Worm (Caenorhabditis elegans) whole organism, midembryonic: ENCODE results near the gene F41G3.10.
A peak's percentile ranks its signal among the peaks of the same experiment; 100 is the strongest.

Experiments used
- T22C8.4 ChIP-seq: fragments of 200-800 bp; sonication (Bioruptor generic); IDR thresholded peaks from 2 replicates; pipeline ENCODE4 v1.3.6; 2022; ENCODE audit warnings: missing genetic modification characterization, missing compliant biosample characterization
- cog-1 ChIP-seq: sonication (generic microtip); optimal IDR thresholded peaks from 2 replicates; lab custom pipeline; 2016; ENCODE audit warnings: missing genetic modification characterization, missing compliant biosample characterization
- flt-1 ChIP-seq: fragments of 200-800 bp; sonication (Bioruptor generic); IDR thresholded peaks from 2 replicates; pipeline ENCODE4 v1.3.6; 2022; ENCODE audit warnings: missing genetic modification characterization, missing compliant biosample characterization
- klf-2 ChIP-seq: fragments of 200-800 bp; sonication (Bioruptor generic); conservative IDR thresholded peaks from 2 replicates; pipeline ENCODE4 v1.3.6; 2022; ENCODE audit warnings: missing genetic modification reagents, missing genetic modification characterization, missing compliant biosample characterization
- med-1 ChIP-seq: sonication (generic microtip); optimal IDR thresholded peaks from 2 replicates; lab custom pipeline; 2017; ENCODE audit warnings: missing genetic modification characterization, mild to moderate bottlenecking, missing compliant biosample characterization, antibody characterized with exemption, missing genetic modification reagents; ENCODE audit not compliant: insufficient read depth
- ref-1 ChIP-seq: fragments of 200-800 bp; sonication (Bioruptor generic); conservative IDR thresholded peaks from 2 replicates; pipeline ENCODE4 v1.3.6; 2022; ENCODE audit warnings: missing genetic modification reagents, missing genetic modification characterization, missing compliant biosample characterization
- tab-1 ChIP-seq: fragments of 200-800 bp; sonication (Bioruptor generic); IDR thresholded peaks from 2 replicates; pipeline ENCODE4 v1.3.6; 2022; ENCODE audit warnings: missing genetic modification characterization, missing compliant biosample characterization
- ztf-23 ChIP-seq: fragments of 200-800 bp; sonication (Bioruptor generic); IDR thresholded peaks from 2 replicates; pipeline ENCODE4 v1.3.6; 2022; ENCODE audit warnings: missing genetic modification reagents, missing genetic modification characterization, missing compliant biosample characterization
- ztf-29 ChIP-seq: fragments of 200-800 bp; sonication (Bioruptor generic); IDR thresholded peaks from 2 replicates; pipeline ENCODE4 v1.3.6; 2022; ENCODE audit warnings: missing genetic modification reagents, missing genetic modification characterization, missing compliant biosample characterization

The F41G3.10 gene

DNA sequence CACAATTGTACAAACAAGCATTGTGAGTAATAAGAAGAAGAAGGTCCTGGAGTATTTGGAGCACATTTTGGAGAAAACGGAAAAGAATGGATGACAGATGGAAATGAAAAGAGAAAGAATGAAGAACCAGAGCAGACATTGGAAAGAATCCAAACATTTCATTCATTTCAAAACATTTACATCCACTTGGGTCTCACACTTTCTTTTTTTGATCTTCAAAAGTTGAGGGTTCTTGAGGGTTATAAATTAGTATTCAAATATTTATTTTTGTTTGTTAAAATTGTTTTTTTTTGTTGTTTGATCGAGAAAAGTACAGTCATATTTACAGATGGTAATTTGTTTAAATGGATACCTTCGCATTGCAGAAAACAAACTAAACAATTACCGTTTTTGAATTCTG, 15.6 kb downstream of the F41G3.10 start, which contains the start of gene T14B4.9:
T14B4.9 (minus strand) TSS at position 101 of the 400 bp plus-strand sequence.
- no peak for TF ChIP-seq klf-2 (GFP tag; lab: Robert Waterston, UW)
- TF ChIP-seq flt-1 (GFP tag; lab: Robert Waterston, UW): no peak

DNA sequence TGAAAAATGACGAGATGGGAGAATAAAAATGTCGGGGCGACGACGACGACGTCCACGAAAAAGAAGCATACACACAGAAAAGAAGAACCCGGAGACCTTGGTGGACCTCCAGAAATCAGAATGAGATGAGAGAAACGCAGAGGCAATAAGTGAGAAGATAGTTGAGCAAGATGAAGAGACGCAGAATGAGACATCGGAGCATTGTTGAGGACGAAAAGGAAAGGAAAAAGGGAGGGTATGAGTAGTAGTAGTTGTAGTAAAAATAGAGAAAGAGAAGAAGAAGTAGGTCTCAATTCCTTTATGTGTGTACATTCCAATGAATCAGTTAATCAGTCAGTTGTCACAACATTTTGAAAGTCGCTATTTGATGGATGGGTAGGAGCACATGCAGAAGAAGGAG, 20.0 kb downstream of the F41G3.10 start, which contains the start of gene T14B4.8:
T14B4.8 (minus strand) TSS at position 60 of the 400 bp plus-strand sequence.
- no peak for TF ChIP-seq tab-1 (GFP tag; lab: Robert Waterston, UW)
- TF ChIP-seq klf-2 (GFP tag; lab: Robert Waterston, UW): no peak
- no peak for TF ChIP-seq ref-1 (GFP tag; lab: Robert Waterston, UW)
- TF ChIP-seq flt-1 (GFP tag; lab: Robert Waterston, UW): no peak
- TF ChIP-seq ztf-29 (GFP tag; lab: Robert Waterston, UW): no peak
- TF ChIP-seq med-1 (GFP tag; lab: Kevin White, UChicago): no peak

DNA sequence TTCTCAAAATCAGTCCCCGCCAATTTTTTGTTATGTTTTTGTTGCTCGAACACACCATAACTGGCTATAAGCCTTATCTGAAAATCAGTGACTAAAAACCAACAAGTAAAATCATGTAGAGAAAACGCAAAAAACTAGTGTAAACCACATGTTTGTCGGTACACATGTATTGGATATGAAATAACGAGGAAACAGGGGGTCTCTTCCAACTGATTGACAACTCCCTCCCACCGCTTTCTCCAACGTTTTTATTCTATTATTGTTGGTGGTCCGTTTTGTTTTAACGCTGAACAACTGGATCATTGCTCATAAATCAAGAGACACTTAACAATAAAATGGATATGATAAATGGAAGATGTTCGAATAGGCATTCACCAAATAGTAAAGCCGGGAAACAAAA, 22.5 kb downstream of the F41G3.10 start:
- TF ChIP-seq tab-1 (GFP tag; lab: Robert Waterston, UW) (no peak), klf-2 (GFP tag; lab: Robert Waterston, UW) (no peak), med-1 (GFP tag; lab: Kevin White, UChicago) (no peak), ref-1 (GFP tag; lab: Robert Waterston, UW) (no peak), flt-1 (GFP tag; lab: Robert Waterston, UW) (no peak), cog-1 (tag; lab: Kevin White, UChicago) (no peak), T22C8.4 (GFP tag; lab: Robert Waterston, UW) (no peak), ztf-23 (GFP tag; lab: Robert Waterston, UW) (no peak), ztf-29 (GFP tag; lab: Robert Waterston, UW) (no peak)

DNA sequence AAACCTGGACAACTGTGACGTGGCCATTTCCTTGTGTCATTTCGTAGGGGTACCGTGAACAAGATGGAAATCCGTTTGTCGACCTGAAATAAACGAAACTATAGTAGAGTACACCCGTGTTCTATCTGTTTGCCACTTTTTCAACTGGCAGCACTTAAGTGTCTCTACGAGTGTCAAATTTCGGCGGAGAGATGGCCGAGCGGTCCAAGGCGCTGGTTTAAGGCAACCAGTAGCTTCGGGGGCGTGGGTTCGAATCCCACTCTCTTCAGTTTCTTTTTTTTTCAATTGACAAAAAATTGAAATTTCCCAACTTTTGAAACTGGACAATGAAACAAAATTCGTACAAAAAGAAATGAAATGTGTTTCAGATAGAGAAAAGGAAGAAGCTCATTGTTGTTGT, 27.7 kb downstream of the F41G3.10 start:
- peak; percentile 70; the same call in 1 of the 2 replicates for TF ChIP-seq tab-1 (GFP tag; lab: Robert Waterston, UW)
- TF ChIP-seq T22C8.4 (GFP tag; lab: Robert Waterston, UW): no peak
- TF ChIP-seq ztf-23 (GFP tag; lab: Robert Waterston, UW): peak; percentile 85
- TF ChIP-seq med-1 (GFP tag; lab: Kevin White, UChicago): peak; percentile 9
- 0 out of 2 replicates have a peak, but pooled peaks have one; percentile 45 for TF ChIP-seq ztf-29 (GFP tag; lab: Robert Waterston, UW)
- TF ChIP-seq klf-2 (GFP tag; lab: Robert Waterston, UW): no peak
- peak; percentile 65; the same call in 1 of the 2 replicates for TF ChIP-seq flt-1 (GFP tag; lab: Robert Waterston, UW)
- no peak for TF ChIP-seq ref-1 (GFP tag; lab: Robert Waterston, UW)
- TF ChIP-seq cog-1 (tag; lab: Kevin White, UChicago): no peak

DNA sequence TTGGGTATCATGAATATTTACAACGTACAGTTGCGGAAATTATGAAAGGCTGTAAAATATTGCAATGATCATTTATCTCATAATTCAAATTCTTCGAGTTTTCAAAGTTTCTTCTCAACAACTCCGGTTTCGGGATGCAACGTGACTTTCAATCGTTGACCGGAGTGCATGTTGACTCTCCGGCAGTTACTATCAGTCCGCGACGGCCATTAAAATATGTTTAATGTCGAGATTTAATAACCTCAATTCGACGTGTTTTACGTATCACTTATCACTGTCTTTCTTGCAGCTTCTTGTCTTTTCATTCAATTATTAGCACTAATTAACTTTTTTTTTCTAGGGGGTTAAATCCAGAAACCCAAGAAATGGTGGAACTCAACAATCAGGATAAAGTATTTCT, 31.1 kb downstream of the F41G3.10 start, which contains the start of gene tsp-10:
tsp-10 (plus strand) TSS at position 366 of the 400 bp plus-strand sequence.
- TF ChIP-seq flt-1 (GFP tag; lab: Robert Waterston, UW): no peak
- no peak for TF ChIP-seq tab-1 (GFP tag; lab: Robert Waterston, UW)
- TF ChIP-seq ref-1 (GFP tag; lab: Robert Waterston, UW): no peak
- no peak for TF ChIP-seq T22C8.4 (GFP tag; lab: Robert Waterston, UW)
- TF ChIP-seq med-1 (GFP tag; lab: Kevin White, UChicago): no peak
- no peak for TF ChIP-seq ztf-29 (GFP tag; lab: Robert Waterston, UW)
- no peak for TF ChIP-seq cog-1 (tag; lab: Kevin White, UChicago)
- no peak for TF ChIP-seq klf-2 (GFP tag; lab: Robert Waterston, UW)
- no peak for TF ChIP-seq ztf-23 (GFP tag; lab: Robert Waterston, UW)

DNA sequence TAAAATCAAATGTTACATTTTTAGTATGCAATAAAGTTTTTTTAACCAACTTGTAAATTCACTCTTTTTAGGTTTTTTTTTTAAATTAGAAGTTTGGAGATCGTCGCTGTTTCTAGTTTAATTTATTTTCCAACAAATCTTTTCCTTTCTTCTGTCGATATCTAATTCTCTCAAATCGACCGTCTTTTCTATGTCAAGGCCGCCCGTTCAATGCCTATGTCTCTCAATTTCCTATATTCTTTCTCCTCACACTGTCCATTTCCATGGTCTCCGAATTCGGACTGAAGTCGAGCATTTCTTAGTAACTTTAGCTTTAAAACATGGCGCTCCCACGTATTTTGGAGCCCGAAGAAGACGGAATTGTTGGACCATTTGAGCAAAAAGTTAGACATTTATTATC, 32.7 kb downstream of the F41G3.10 start, which contains the start of the genes T14B4.5 and T14B4.20:
T14B4.5 (plus strand) TSS at position 226 of the 400 bp plus-strand sequence.
T14B4.20 (plus strand) TSS at position 264 of the 400 bp plus-strand sequence.
- TF ChIP-seq klf-2 (GFP tag; lab: Robert Waterston, UW) (no peak), cog-1 (tag; lab: Kevin White, UChicago) (no peak), tab-1 (GFP tag; lab: Robert Waterston, UW) (no peak), T22C8.4 (GFP tag; lab: Robert Waterston, UW) (no peak), ztf-23 (GFP tag; lab: Robert Waterston, UW) (no peak), flt-1 (GFP tag; lab: Robert Waterston, UW) (no peak), med-1 (GFP tag; lab: Kevin White, UChicago) (no peak), ztf-29 (GFP tag; lab: Robert Waterston, UW) (no peak), ref-1 (GFP tag; lab: Robert Waterston, UW) (no peak)

DNA sequence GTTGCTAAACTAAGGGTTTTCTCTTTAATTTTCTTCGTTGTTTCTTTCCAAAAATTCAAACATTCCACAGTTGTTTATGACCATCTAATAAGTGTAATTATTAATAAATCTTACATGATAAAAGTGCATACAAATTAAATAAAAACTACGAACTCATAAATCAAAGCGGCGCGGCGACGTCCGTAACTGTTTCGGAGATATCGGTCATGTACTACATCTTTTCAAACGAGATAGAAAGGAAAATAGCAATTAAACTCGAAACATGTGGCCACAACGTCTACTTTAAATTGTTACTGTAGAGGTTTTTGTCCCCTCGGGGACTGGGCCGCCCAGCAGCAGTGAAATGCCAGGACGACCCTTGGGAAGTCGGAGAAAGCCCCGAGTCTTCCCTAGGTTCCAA, 33.5 kb downstream of the F41G3.10 start:
- TF ChIP-seq klf-2 (GFP tag; lab: Robert Waterston, UW): no peak
- TF ChIP-seq T22C8.4 (GFP tag; lab: Robert Waterston, UW): no peak
- no peak for TF ChIP-seq flt-1 (GFP tag; lab: Robert Waterston, UW)
- TF ChIP-seq tab-1 (GFP tag; lab: Robert Waterston, UW): no peak

DNA sequence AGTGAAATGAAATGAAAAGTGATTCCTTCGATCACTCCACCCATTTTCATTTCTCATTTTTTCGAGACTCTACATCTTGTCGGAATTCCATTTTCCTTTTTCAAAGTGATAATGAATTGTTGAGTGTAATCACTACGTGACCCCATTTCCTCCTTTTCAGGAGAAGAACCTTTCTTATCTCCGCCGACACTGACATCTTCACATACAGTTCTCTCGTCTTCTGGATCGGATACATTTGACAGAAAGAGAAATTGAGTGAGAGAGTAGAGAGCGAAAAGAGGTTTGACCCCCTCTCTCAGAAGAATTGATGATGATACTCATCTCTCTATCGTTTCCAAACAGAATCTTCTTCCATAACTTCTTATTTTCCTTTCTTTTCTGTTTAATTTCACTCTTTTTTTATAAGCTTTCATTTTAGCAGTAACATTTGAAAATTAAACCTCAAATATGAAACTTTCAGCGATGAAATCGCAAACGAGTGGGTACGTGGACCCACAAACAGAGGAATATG, 35.4 kb downstream of the F41G3.10 start, which contains the start of gene dpy-2:
dpy-2 (plus strand) TSS at position 461 of the 511 bp plus-strand sequence.
- TF ChIP-seq T22C8.4 (GFP tag; lab: Robert Waterston, UW) (no peak), med-1 (GFP tag; lab: Kevin White, UChicago) (no peak), cog-1 (tag; lab: Kevin White, UChicago) (no peak), flt-1 (GFP tag; lab: Robert Waterston, UW) (no peak), ztf-29 (GFP tag; lab: Robert Waterston, UW) (no peak), ztf-23 (GFP tag; lab: Robert Waterston, UW) (no peak), klf-2 (GFP tag; lab: Robert Waterston, UW) (no peak), ref-1 (GFP tag; lab: Robert Waterston, UW) (no peak)

DNA sequence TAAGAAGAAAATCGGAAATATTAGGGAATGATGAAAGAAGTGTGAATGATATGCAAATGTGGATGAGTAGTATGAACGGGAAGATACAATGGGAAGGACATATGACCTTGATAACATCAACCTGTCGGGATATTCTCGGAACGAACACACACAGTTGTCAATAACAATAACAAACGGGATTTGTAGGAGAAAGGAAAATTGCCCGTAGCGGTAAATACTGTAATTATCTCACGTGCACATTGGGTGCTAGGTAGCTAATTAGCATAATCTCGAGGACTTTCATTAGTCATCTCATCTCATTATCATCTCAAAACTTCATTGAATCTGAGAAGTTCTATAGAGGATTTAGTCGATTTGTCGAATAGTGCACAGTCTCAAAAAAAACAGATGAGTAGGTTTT, 36.3 kb downstream of the F41G3.10 start:
- TF ChIP-seq tab-1 (GFP tag; lab: Robert Waterston, UW) (no peak), med-1 (GFP tag; lab: Kevin White, UChicago) (no peak), ztf-29 (GFP tag; lab: Robert Waterston, UW) (no peak), flt-1 (GFP tag; lab: Robert Waterston, UW) (no peak), klf-2 (GFP tag; lab: Robert Waterston, UW) (no peak), ztf-23 (GFP tag; lab: Robert Waterston, UW) (no peak), cog-1 (tag; lab: Kevin White, UChicago) (no peak), T22C8.4 (GFP tag; lab: Robert Waterston, UW) (no peak), ref-1 (GFP tag; lab: Robert Waterston, UW) (no peak)
